Worm (Caenorhabditis elegans) whole organism, L4 larva: ENCODE results near the gene ugt-17.
A peak's percentile ranks its signal among the peaks of the same experiment; 100 is the strongest.

Experiments used
- D1046.2 ChIP-seq: fragments of 200-800 bp; sonication (Bioruptor generic); IDR thresholded peaks from 2 replicates; pipeline ENCODE4 v1.3.6; 2022; ENCODE audit warnings: missing genetic modification characterization, missing compliant biosample characterization
- F37D6.2 ChIP-seq: sonication (generic microtip); optimal IDR thresholded peaks from 2 replicates; lab custom pipeline; 2016; ENCODE audit warnings: mild to moderate bottlenecking, missing genetic modification characterization, missing compliant biosample characterization
- T26A8.4 ChIP-seq: fragments of 200-800 bp; sonication (Bioruptor generic); IDR thresholded peaks from 2 replicates; pipeline ENCODE4 v1.3.6; 2022; ENCODE audit warnings: missing genetic modification characterization, missing compliant biosample characterization
- ZK337.2 ChIP-seq: fragments of 200-800 bp; sonication (Bioruptor generic); IDR thresholded peaks from 2 replicates; pipeline ENCODE4 v1.3.6; 2022; ENCODE audit warnings: missing genetic modification reagents, missing genetic modification characterization, missing compliant biosample characterization
- ZK546.5 ChIP-seq, 2 experiments: sonication (generic microtip); optimal IDR thresholded peaks; 2 replicates each; lab custom pipeline; 2017; ENCODE audit warnings: missing biosample characterization in 2 of 2, missing genetic modification characterization in 2 of 2
- arid-1 ChIP-seq: fragments of 200-800 bp; sonication (Bioruptor generic); conservative IDR thresholded peaks from 2 replicates; pipeline ENCODE4 v1.3.6; 2022; ENCODE audit warnings: missing genetic modification reagents, missing genetic modification characterization, missing compliant biosample characterization
- ceh-44 ChIP-seq: fragments of 200-800 bp; sonication (Bioruptor generic); IDR thresholded peaks from 2 replicates; pipeline ENCODE4 v1.3.6; 2022; ENCODE audit warnings: missing genetic modification reagents, missing genetic modification characterization, missing compliant biosample characterization
- ceh-62 ChIP-seq: sonication (generic microtip); optimal IDR thresholded peaks from 2 replicates; lab custom pipeline; 2017; ENCODE audit warnings: missing biosample characterization, missing genetic modification characterization
- ces-1 ChIP-seq: fragments of 150-350 bp; sonication (generic microtip); optimal IDR thresholded peaks from 4 replicates; lab custom pipeline; 2014; ENCODE audit warnings: missing biosample characterization, missing genetic modification reagents, missing genetic modification characterization
- daf-16 ChIP-seq, 3 experiments: sonication (generic microtip); optimal IDR thresholded peaks; 2 replicates each; lab custom pipeline; 2016 to 2017; ENCODE audit warnings: missing genetic modification characterization in 3 of 3, missing genetic modification reagents in 3 of 3, mild to moderate bottlenecking in 2 of 3, missing compliant biosample characterization in 2 of 3, missing biosample characterization in 1 of 3, moderate library complexity in 1 of 3
- dmd-6 ChIP-seq: fragments of 200-800 bp; sonication (Bioruptor generic); IDR thresholded peaks from 2 replicates; pipeline ENCODE4 v1.3.6; 2022; ENCODE audit warnings: missing genetic modification reagents, missing genetic modification characterization, missing compliant biosample characterization
- dmd-8 ChIP-seq: fragments of 200-800 bp; sonication (Bioruptor generic); IDR thresholded peaks from 2 replicates; pipeline ENCODE4 v1.3.6; 2022; ENCODE audit warnings: missing genetic modification characterization, missing compliant biosample characterization
- duxl-1 ChIP-seq: sonication (generic microtip); optimal IDR thresholded peaks from 2 replicates; lab custom pipeline; 2016; ENCODE audit warnings: mild to moderate bottlenecking, missing genetic modification characterization, moderate library complexity, missing compliant biosample characterization; ENCODE audit not compliant: poor library complexity
- dve-1 ChIP-seq: sonication (generic microtip); optimal IDR thresholded peaks from 2 replicates; lab custom pipeline; 2017; ENCODE audit warnings: antibody characterized with exemption, mild to moderate bottlenecking, missing genetic modification characterization, missing compliant biosample characterization; ENCODE audit not compliant: insufficient read depth
- egl-27 ChIP-seq: sonication (generic microtip); optimal IDR thresholded peaks from 3 replicates; lab custom pipeline; 2017; ENCODE audit warnings: missing biosample characterization, missing genetic modification reagents, missing genetic modification characterization
- egl-43 ChIP-seq: fragments of 200-800 bp; sonication (Bioruptor generic); IDR thresholded peaks from 2 replicates; pipeline ENCODE4 v1.3.6; 2022; ENCODE audit warnings: missing genetic modification reagents, missing genetic modification characterization, missing compliant biosample characterization
- fos-1 ChIP-seq: fragments of 150-350 bp; optimal IDR thresholded peaks from 2 replicates; lab custom pipeline; 2014; ENCODE audit warnings: missing biosample characterization, missing genetic modification characterization
- gei-8 ChIP-seq: fragments of 200-800 bp; sonication (Bioruptor generic); optimal IDR thresholded peaks from 2 replicates; lab custom pipeline; 2018; ENCODE audit warnings: mild to moderate bottlenecking, missing genetic modification characterization, missing compliant biosample characterization
- lin-13 ChIP-seq: fragments of 150-350 bp; optimal IDR thresholded peaks from 2 replicates; lab custom pipeline; 2014; ENCODE audit warnings: missing biosample characterization, missing genetic modification reagents, missing genetic modification characterization
- lin-29 ChIP-seq: fragments of 200-800 bp; sonication (Bioruptor generic); IDR thresholded peaks from 2 replicates; pipeline ENCODE4 v1.3.6; 2022; ENCODE audit warnings: missing genetic modification reagents, missing genetic modification characterization, missing compliant biosample characterization
- lin-38 ChIP-seq: fragments of 200-800 bp; sonication (Bioruptor generic); IDR thresholded peaks from 2 replicates; pipeline ENCODE4 v1.3.6; 2022; ENCODE audit warnings: missing genetic modification reagents, missing genetic modification characterization, missing compliant biosample characterization
- lin-39 ChIP-seq: fragments of 150-350 bp; optimal IDR thresholded peaks from 2 replicates; lab custom pipeline; 2014; ENCODE audit warnings: missing biosample characterization, missing genetic modification reagents, missing genetic modification characterization
- lir-3 ChIP-seq: sonication (generic microtip); optimal IDR thresholded peaks from 2 replicates; lab custom pipeline; 2016; ENCODE audit warnings: mild to moderate bottlenecking, missing genetic modification characterization, missing compliant biosample characterization
- lsy-2 ChIP-seq, 2 experiments: fragments of 150-350 bp in 1 of 2; sonication (generic microtip) in 1 of 2; optimal IDR thresholded peaks; 2 replicates each; lab custom pipeline; 2014 to 2017; ENCODE audit warnings: missing biosample characterization in 2 of 2, missing genetic modification characterization in 2 of 2
- madf-5 ChIP-seq, 2 experiments: fragments of 200-800 bp; sonication (Bioruptor generic); IDR thresholded peaks; 2 replicates each; pipeline ENCODE4 v1.3.6; 2022; ENCODE audit warnings: missing compliant biosample characterization in 2 of 2, missing genetic modification characterization in 2 of 2
- madf-9 ChIP-seq: fragments of 200-800 bp; sonication (Bioruptor generic); conservative IDR thresholded peaks from 2 replicates; pipeline ENCODE4 v1.3.6; 2022; ENCODE audit warnings: missing genetic modification reagents, missing genetic modification characterization, missing compliant biosample characterization
- mdl-1 ChIP-seq, 2 experiments: fragments of 150-350 bp in 1 of 2; sonication (generic microtip) in 1 of 2; optimal IDR thresholded peaks; 2 replicates each; lab custom pipeline; 2014 to 2017; ENCODE audit warnings: missing biosample characterization in 2 of 2, missing genetic modification characterization in 2 of 2
- nhr-10 ChIP-seq: fragments of 150-350 bp; optimal IDR thresholded peaks from 2 replicates; lab custom pipeline; 2014; ENCODE audit warnings: missing biosample characterization, missing genetic modification characterization
- nhr-102 ChIP-seq: sonication (generic microtip); optimal IDR thresholded peaks from 2 replicates; lab custom pipeline; 2016; ENCODE audit warnings: mild to moderate bottlenecking, missing genetic modification characterization, moderate library complexity, missing compliant biosample characterization
- nhr-11 ChIP-seq: fragments of 150-350 bp; optimal IDR thresholded peaks from 2 replicates; lab custom pipeline; 2014; ENCODE audit warnings: missing biosample characterization, missing genetic modification characterization
- nhr-28 ChIP-seq: fragments of 150-350 bp; optimal IDR thresholded peaks from 2 replicates; lab custom pipeline; 2014; ENCODE audit warnings: missing biosample characterization, missing genetic modification characterization
- nhr-6 ChIP-seq: fragments of 150-350 bp; optimal IDR thresholded peaks from 2 replicates; lab custom pipeline; 2014; ENCODE audit warnings: missing biosample characterization, missing genetic modification characterization
- nhr-77 ChIP-seq: fragments of 150-350 bp; optimal IDR thresholded peaks from 2 replicates; lab custom pipeline; 2014; ENCODE audit warnings: missing biosample characterization, missing genetic modification characterization
- php-3 ChIP-seq: fragments of 200-800 bp; sonication (Bioruptor generic); IDR thresholded peaks from 2 replicates; pipeline ENCODE4 v1.3.6; 2022; ENCODE audit warnings: missing genetic modification reagents, missing genetic modification characterization, missing compliant biosample characterization
- sdz-12 ChIP-seq: fragments of 200-800 bp; sonication (Bioruptor generic); optimal IDR thresholded peaks from 2 replicates; lab custom pipeline; 2018; ENCODE audit warnings: mild to moderate bottlenecking, missing genetic modification characterization, missing compliant biosample characterization
- spr-3 ChIP-seq: fragments of 200-800 bp; sonication (Bioruptor generic); optimal IDR thresholded peaks from 2 replicates; lab custom pipeline; 2018; ENCODE audit warnings: mild to moderate bottlenecking, missing genetic modification characterization, missing compliant biosample characterization
- tag-97 ChIP-seq: fragments of 200-800 bp; sonication (Bioruptor generic); IDR thresholded peaks from 2 replicates; pipeline ENCODE4 v1.3.6; 2022; ENCODE audit warnings: missing genetic modification characterization, missing compliant biosample characterization
- tra-1 ChIP-seq: fragments of 200-800 bp; sonication (Bioruptor generic); IDR thresholded peaks from 2 replicates; pipeline ENCODE4 v1.3.6; 2022; ENCODE audit warnings: missing genetic modification reagents, missing genetic modification characterization, missing compliant biosample characterization
- unc-130 ChIP-seq: sonication (generic microtip); optimal IDR thresholded peaks from 2 replicates; lab custom pipeline; 2016; ENCODE audit warnings: missing genetic modification reagents, missing genetic modification characterization, missing compliant biosample characterization
- unc-39 ChIP-seq: sonication (generic microtip); optimal IDR thresholded peaks from 2 replicates; lab custom pipeline; 2017; ENCODE audit warnings: missing biosample characterization, missing genetic modification characterization
- unc-62 ChIP-seq, 3 experiments: fragments of 150-350 bp in 1 of 3; sonication (generic microtip); optimal IDR thresholded peaks in 2 of 3; peaks in 1 of 3; 1 replicate in 1 of 3; 2 replicates in 2 of 3; lab custom pipeline; 2014 to 2017; ENCODE audit warnings: missing biosample characterization in 3 of 3, missing genetic modification characterization in 3 of 3, missing genetic modification reagents in 3 of 3, missing genotype in 1 of 3
- zfp-3 ChIP-seq: fragments of 200-800 bp; sonication (Bioruptor generic); conservative IDR thresholded peaks from 2 replicates; pipeline ENCODE4 v1.3.6; 2022; ENCODE audit warnings: missing genetic modification reagents, missing genetic modification characterization, missing compliant biosample characterization
- ztf-11 ChIP-seq: fragments of 150-350 bp; optimal IDR thresholded peaks from 2 replicates; lab custom pipeline; 2014; ENCODE audit warnings: missing biosample characterization, missing genetic modification characterization

The ugt-17 gene

ce11 chrV:10087103-10087502 lies 17.7 kb downstream of the ugt-17 start, which contains the start of gene R04B5.5 (continued):
- TF ChIP-seq zfp-3 (GFP tag; lab: Robert Waterston, UW): no peak
- TF ChIP-seq unc-39 (tag; lab: Kevin White, UChicago): no peak
- no peak for TF ChIP-seq madf-5 (GFP tag; IDR thresholded peaks at IDR 0.05; lab: Robert Waterston, UW)
- TF ChIP-seq mdl-1 (tag; optimal IDR thresholded peaks at IDR 0.05; lab: Kevin White, UChicago): peak in 1 of 2 experiments; percentile 85
- TF ChIP-seq unc-130: no peak
- no peak for TF ChIP-seq ZK337.2 (GFP tag; lab: Robert Waterston, UW)
- no peak for TF ChIP-seq fos-1 (tag; lab: Kevin White, UChicago)
- 0 out of 2 replicates have a peak, but pooled peaks have one; percentile 46 for TF ChIP-seq tra-1 (GFP tag; lab: Robert Waterston, UW)
- no peak for TF ChIP-seq spr-3 (GFP tag; lab: Kevin White, UChicago)
- no peak for TF ChIP-seq egl-27 (tag; lab: Kevin White, UChicago)
- TF ChIP-seq ces-1 (GFP tag; lab: Kevin White, UChicago): no peak
- no peak for TF ChIP-seq F37D6.2 (tag; lab: Kevin White, UChicago)
- TF ChIP-seq nhr-6: peak; percentile 2
- TF ChIP-seq madf-9: no peak
- no peak for TF ChIP-seq egl-43 (GFP tag; lab: Robert Waterston, UW)
- no peak for TF ChIP-seq duxl-1
- peak in 1 of 2 experiments; percentile 33 for TF ChIP-seq lsy-2 (tag; optimal IDR thresholded peaks at IDR 0.05; lab: Kevin White, UChicago)
- peak; percentile 85 for TF ChIP-seq nhr-10 (tag; lab: Kevin White, UChicago)

- TF ChIP-seq madf-9: no peak
- no peak for TF ChIP-seq mdl-1 (tag; optimal IDR thresholded peaks at IDR 0.05; lab: Kevin White, UChicago)
- TF ChIP-seq daf-16 (GFP tag; optimal IDR thresholded peaks at IDR 0.05; lab: Kevin White, UChicago): peak in 1 of 2 experiments; percentile 72
- TF ChIP-seq daf-16 (tag; optimal IDR thresholded peaks at IDR 0.05; lab: Kevin White, UChicago): no peak
- no peak for TF ChIP-seq gei-8 (GFP tag; lab: Kevin White, UChicago)
- no peak for TF ChIP-seq unc-130
Observed at ce11 chrV:10086141-10086540, 18.6 kb downstream of the ugt-17 start.

ce11 chrV:10084864-10085263 lies 19.9 kb downstream of the ugt-17 start, which contains the start of gene R04B5.6:
R04B5.6 (plus strand) TSS chrV:10085164.
- TF ChIP-seq sdz-12 (no peak), dmd-8 (GFP tag; lab: Robert Waterston, UW) (no peak), nhr-28 (tag; lab: Kevin White, UChicago) (no peak), lin-13 (GFP tag; lab: Kevin White, UChicago) (no peak), ZK546.5 (tag; optimal IDR thresholded peaks at IDR 0.05; lab: Kevin White, UChicago) (no peak), lir-3 (tag; lab: Kevin White, UChicago) (no peak), T26A8.4 (no peak), ztf-11 (tag; lab: Kevin White, UChicago) (no peak), nhr-77 (no peak), tag-97 (GFP tag; lab: Robert Waterston, UW) (no peak), lin-29 (GFP tag; lab: Robert Waterston, UW) (no peak), spr-3 (GFP tag; lab: Kevin White, UChicago) (no peak), lin-38 (GFP tag; lab: Robert Waterston, UW) (no peak), unc-62 (GFP tag; optimal IDR thresholded peaks at IDR 0.05 in 1 of 2; lab: Kevin White, UChicago) (no peak), unc-62 (tag; optimal IDR thresholded peaks at IDR 0.05; lab: Kevin White, UChicago) (no peak), mdl-1 (tag; optimal IDR thresholded peaks at IDR 0.05; lab: Kevin White, UChicago) (no peak), ceh-44 (no peak)
- TF ChIP-seq, all 104 proteins: peak for 0

- no peak for TF ChIP-seq D1046.2 (GFP tag; lab: Robert Waterston, UW)
- peak; percentile 0 for TF ChIP-seq nhr-11 (tag; lab: Kevin White, UChicago)
- no peak for TF ChIP-seq lin-38 (GFP tag; lab: Robert Waterston, UW)
- peak in 1 of 2 experiments; percentile 10 for TF ChIP-seq unc-62 (GFP tag; optimal IDR thresholded peaks at IDR 0.05 in 1 of 2; lab: Kevin White, UChicago)
- no peak for TF ChIP-seq unc-62 (tag; optimal IDR thresholded peaks at IDR 0.05; lab: Kevin White, UChicago)
- no peak for TF ChIP-seq php-3 (GFP tag; lab: Robert Waterston, UW)
- peak; percentile 65 for TF ChIP-seq dve-1
- TF ChIP-seq nhr-28 (tag; lab: Kevin White, UChicago): peak; percentile 91
- no peak for TF ChIP-seq F37D6.2 (tag; lab: Kevin White, UChicago)
- no peak for TF ChIP-seq ces-1 (GFP tag; lab: Kevin White, UChicago)
- no peak for TF ChIP-seq dmd-8 (GFP tag; lab: Robert Waterston, UW)
- no peak for TF ChIP-seq arid-1 (GFP tag; lab: Robert Waterston, UW)
- peak; percentile 10 for TF ChIP-seq nhr-102 (tag; lab: Kevin White, UChicago)
- no peak for TF ChIP-seq ceh-62
- no peak for TF ChIP-seq unc-39 (tag; lab: Kevin White, UChicago)
- no peak for TF ChIP-seq lin-39 (tag; lab: Kevin White, UChicago)
- no peak for TF ChIP-seq daf-16 (GFP tag; optimal IDR thresholded peaks at IDR 0.05; lab: Kevin White, UChicago)
- peak; percentile 59 for TF ChIP-seq daf-16 (tag; optimal IDR thresholded peaks at IDR 0.05; lab: Kevin White, UChicago)
- TF ChIP-seq dmd-6 (GFP tag; lab: Robert Waterston, UW): 0 out of 2 replicates have a peak, but pooled peaks have one; percentile 22
Observed at ce11 chrV:10083999-10084468, 20.7 kb downstream of the ugt-17 start, which contains the start of gene nhr-12. nhr-12 (minus strand) TSS chrV:10084049.
